Worm (Caenorhabditis elegans): ENCODE data around the gene hpx-2.

The hpx-2 gene

ce11 chrV:13872895-13873294 is 22.6 kb downstream of the hpx-2 start, which contains the start of gene cpt-5:
TSS of gene cpt-5 (plus strand) at chrV:13873195.
- no peak for TF ChIP-seq ztf-18 (tag; optimal IDR thresholded peaks at IDR 0.05)
- TF ChIP-seq F57C9.4 (tag; optimal IDR thresholded peaks at IDR 0.05): no peak
- TF ChIP-seq repo-1 (tag; optimal IDR thresholded peaks at IDR 0.05): no peak
- no peak for TF ChIP-seq F22D6.2 (tag; optimal IDR thresholded peaks at IDR 0.05)
- TF ChIP-seq athp-1 (tag; optimal IDR thresholded peaks at IDR 0.05): no peak
- no peak for TF ChIP-seq ccch-3 (GFP tag; optimal IDR thresholded peaks at IDR 0.05)
- no peak for TF ChIP-seq hmg-20 (GFP tag; IDR thresholded peaks at IDR 0.05)
- TF ChIP-seq attf-3 (GFP tag; conservative IDR thresholded peaks at IDR 0.05): no peak
- TF ChIP-seq K12H6.12 (tag; optimal IDR thresholded peaks at IDR 0.05): no peak
- TF ChIP-seq efl-1 (GFP tag; optimal IDR thresholded peaks at IDR 0.05): no peak
- TF ChIP-seq Y53F4B.3 (GFP tag; IDR thresholded peaks at IDR 0.05): no peak
- TF ChIP-seq ceh-58 (GFP tag; IDR thresholded peaks at IDR 0.05): no peak
- no peak for TF ChIP-seq zfh-2 (GFP tag; conservative IDR thresholded peaks at IDR 0.05)
- no peak for TF ChIP-seq lsy-27 (tag; optimal IDR thresholded peaks at IDR 0.05; ENCODE audit: borderline replicate concordance, insufficient read depth)
- no peak for TF ChIP-seq hmg-1.2 (GFP tag; IDR thresholded peaks at IDR 0.05)
- no peak for TF ChIP-seq tlf-1 (GFP tag; optimal IDR thresholded peaks at IDR 0.05)
- TF ChIP-seq tbx-9 (tag; optimal IDR thresholded peaks at IDR 0.05; ENCODE audit: borderline replicate concordance): no peak
- TF ChIP-seq egl-44 (GFP tag; IDR thresholded peaks at IDR 0.05): no peak
- no peak for TF ChIP-seq madf-3 (GFP tag; IDR thresholded peaks at IDR 0.05)
- TF ChIP-seq lin-35 (GFP tag; optimal IDR thresholded peaks at IDR 0.05): no peak

ce11 chrV:13873323-13873722 is 23.1 kb downstream of the hpx-2 start:
- TF ChIP-seq ekl-4 (GFP tag; IDR thresholded peaks at IDR 0.05) (no peak), tlf-1 (GFP tag; optimal IDR thresholded peaks at IDR 0.05) (no peak), lin-26 (GFP tag; IDR thresholded peaks at IDR 0.05) (no peak), F23B12.7 (tag; optimal IDR thresholded peaks at IDR 0.05; ENCODE audit: insufficient read depth) (no peak), ztf-26 (tag; optimal IDR thresholded peaks at IDR 0.05) (no peak), mxl-1 (tag; optimal IDR thresholded peaks at IDR 0.05) (no peak), rcor-1 (GFP tag; IDR thresholded peaks at IDR 0.05) (no peak), fkh-3 (tag; optimal IDR thresholded peaks at IDR 0.05) (no peak), efl-1 (GFP tag; optimal IDR thresholded peaks at IDR 0.05) (no peak), akir-1 (GFP tag; optimal IDR thresholded peaks at IDR 0.05) (no peak), lag-1 (GFP tag; IDR thresholded peaks at IDR 0.05) (no peak), mes-4 (tag; optimal IDR thresholded peaks at IDR 0.05) (no peak), madf-6 (GFP tag; IDR thresholded peaks at IDR 0.05) (no peak), C06A6.2 (GFP tag; conservative IDR thresholded peaks at IDR 0.05) (no peak), rec-8 (tag; optimal IDR thresholded peaks at IDR 0.05) (no peak), ama-1 (optimal IDR thresholded peaks at IDR 0.05) (no peak), ama-1 (GFP tag; optimal IDR thresholded peaks at IDR 0.05) (no peak), pbrm-1 (GFP tag; IDR thresholded peaks at IDR 0.05) (no peak)

- no peak for TF ChIP-seq ZK185.1 (tag; optimal IDR thresholded peaks at IDR 0.05; ENCODE audit: poor library complexity, severe bottlenecking)
- TF ChIP-seq F22D6.2 (tag; optimal IDR thresholded peaks at IDR 0.05): no peak
- TF ChIP-seq hlh-26 (GFP tag; conservative IDR thresholded peaks at IDR 0.05): no peak
- TF ChIP-seq F52B5.7 (tag; optimal IDR thresholded peaks at IDR 0.05): no peak
- no peak for TF ChIP-seq Y67H2A.10 (GFP tag; conservative IDR thresholded peaks at IDR 0.05)
- no peak for TF ChIP-seq sea-2 (GFP tag; IDR thresholded peaks at IDR 0.05)
- TF ChIP-seq bed-1 (GFP tag; IDR thresholded peaks at IDR 0.05): no peak
Measured at ce11 chrV:13876529-13876928, 26.3 kb downstream of the hpx-2 start, which contains the start of gene T22G5.1. TSS of gene T22G5.1 (plus strand) at chrV:13876829.
